Fruit fly (Drosophila melanogaster): Measurements from ENCODE around the gene pon.

pon gene

DNA sequence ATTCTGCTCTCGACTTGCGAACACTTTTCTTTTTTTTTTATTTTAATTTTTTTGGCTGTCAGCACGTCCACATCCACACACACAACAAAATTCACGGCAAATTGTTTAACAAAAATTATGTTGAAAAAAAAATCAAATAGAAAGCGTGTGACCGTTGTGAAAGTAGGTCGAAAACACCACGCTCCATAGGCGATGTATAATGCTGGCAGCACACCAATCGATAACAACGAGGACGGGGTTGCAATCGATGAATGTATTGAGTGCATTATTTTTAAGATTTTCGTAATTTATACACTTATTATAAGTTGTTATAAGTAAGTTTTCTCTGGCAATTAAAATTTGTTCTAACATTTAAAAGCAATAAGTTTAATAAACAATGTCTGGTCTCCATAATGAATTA, 50.6 kb downstream of the pon start, which contains the start of gene Pp2C1 (continued):
- TF ChIP-seq CG14441 (GFP tag; IDR thresholded peaks at IDR 0.05) (no peak), dm (GFP tag; optimal IDR thresholded peaks at IDR 0.05) (no peak), cad (GFP tag; optimal IDR thresholded peaks at IDR 0.05) (no peak), prd (optimal IDR thresholded peaks at IDR 0.05) (no peak), prd (GFP tag; IDR thresholded peaks at IDR 0.05) (no peak), BEAF-32 (GFP tag; optimal IDR thresholded peaks at IDR 0.05) (peak; percentile 83), ssp (GFP tag; IDR thresholded peaks at IDR 0.05) (0 out of 2 replicates have a peak, but pooled peaks have one; percentile 18), Fer1 (GFP tag; optimal IDR thresholded peaks at IDR 0.05) (no peak), dmrt11E (tag; optimal IDR thresholded peaks at IDR 0.05) (no peak), stwl (tag; optimal IDR thresholded peaks at IDR 0.05) (peak; percentile 79), CG11695 (GFP tag; IDR thresholded peaks at IDR 0.05) (no peak), CG32772 (GFP tag; IDR thresholded peaks at IDR 0.05) (0 out of 2 replicates have a peak, but pooled peaks have one; percentile 22), ara (GFP tag; IDR thresholded peaks at IDR 0.05) (no peak), CG6765 (GFP tag; optimal IDR thresholded peaks at IDR 0.05) (no peak), CG6813 (GFP tag; optimal IDR thresholded peaks at IDR 0.05) (no peak), slou (GFP tag; optimal IDR thresholded peaks at IDR 0.05) (no peak), CG12942 (GFP tag; optimal IDR thresholded peaks at IDR 0.05) (no peak), CG7928 (GFP tag; optimal IDR thresholded peaks at IDR 0.05) (no peak), dati (GFP tag; IDR thresholded peaks at IDR 0.05) (no peak), HLHmδ (GFP tag; optimal IDR thresholded peaks at IDR 0.05) (no peak), CG17568 (GFP tag; optimal IDR thresholded peaks at IDR 0.05) (no peak), sug (tag; optimal IDR thresholded peaks at IDR 0.05) (no peak), Lim3 (GFP tag; IDR thresholded peaks at IDR 0.05) (no peak), sqz (GFP tag; optimal IDR thresholded peaks at IDR 0.05) (no peak), Dref (GFP tag; IDR thresholded peaks at IDR 0.05) (peak; percentile 88), ci (GFP tag; IDR thresholded peaks at IDR 0.05) (0 out of 3 replicates have a peak, but pooled peaks have one; percentile 14), CG16863 (GFP tag; optimal IDR thresholded peaks at IDR 0.05) (no peak), Oli (tag; optimal IDR thresholded peaks at IDR 0.05) (no peak), hbn (GFP tag; IDR thresholded peaks at IDR 0.05; ENCODE audit: partially characterized antibody) (peak; percentile 59), nau (GFP tag; optimal IDR thresholded peaks at IDR 0.05) (no peak), CG1603 (tag; optimal IDR thresholded peaks at IDR 0.05) (peak; percentile 45), crol (GFP tag; IDR thresholded peaks at IDR 0.05) (no peak), BtbVII (GFP tag; optimal IDR thresholded peaks at IDR 0.05) (no peak), CG1647 (GFP tag; optimal IDR thresholded peaks at IDR 0.05) (no peak), Scr (GFP tag; IDR thresholded peaks at IDR 0.05; ENCODE audit: partially characterized antibody) (peak; percentile 77), unc-4 (GFP tag; IDR thresholded peaks at IDR 0.05; ENCODE audit: partially characterized antibody) (peak; percentile 72), crc (GFP tag; optimal IDR thresholded peaks at IDR 0.05) (no peak), CG12071 (GFP tag; optimal IDR thresholded peaks at IDR 0.05) (no peak), CG14860 (GFP tag; IDR thresholded peaks at IDR 0.05; ENCODE audit: partially characterized antibody) (peak; percentile 69), twi (tag; optimal IDR thresholded peaks at IDR 0.05) (no peak), B-H2 (GFP tag; optimal IDR thresholded peaks at IDR 0.05) (no peak), CG2129 (GFP tag; IDR thresholded peaks at IDR 0.05; ENCODE audit: partially characterized antibody) (peak; percentile 40), CG7271 (tag; optimal IDR thresholded peaks at IDR 0.05) (no peak), CG15073 (GFP tag; optimal IDR thresholded peaks at IDR 0.05) (no peak), toy (GFP tag; IDR thresholded peaks at IDR 0.05) (no peak), CG9609 (GFP tag; optimal IDR thresholded peaks at IDR 0.05) (no peak), CG6854 (GFP tag; optimal IDR thresholded peaks at IDR 0.05) (no peak), br (optimal IDR thresholded peaks at IDR 0.05) (no peak), CG4617 (GFP tag; optimal IDR thresholded peaks at IDR 0.05; ENCODE audit: borderline replicate concordance) (peak; percentile 21), MBD-R2 (GFP tag; IDR thresholded peaks at IDR 0.05) (no peak), CG8281 (tag; optimal IDR thresholded peaks at IDR 0.05) (no peak), Nf-YA (GFP tag; IDR thresholded peaks at IDR 0.05) (no peak)

Data from whole organism, embryonic.